Worm (Caenorhabditis elegans) whole organism, late embryonic: ENCODE data around the gene ZC155.4.
A peak's percentile ranks its signal among the peaks of the same experiment; 100 is the strongest.

ENCODE experiments used
- Y22D7AL.16 ChIP-seq: sonication (generic microtip); optimal IDR thresholded peaks from 2 replicates; lab custom pipeline; 2016; ENCODE audit warnings: missing genetic modification characterization, missing compliant biosample characterization
- ahr-1 ChIP-seq: sonication (generic microtip); optimal IDR thresholded peaks from 2 replicates; lab custom pipeline; 2016; ENCODE audit warnings: missing genetic modification characterization, missing compliant biosample characterization
- ceh-18 ChIP-seq: sonication (generic microtip); optimal IDR thresholded peaks from 2 replicates; lab custom pipeline; 2016; ENCODE audit warnings: missing genetic modification characterization, missing compliant biosample characterization
- ceh-2 ChIP-seq: sonication (generic microtip); optimal IDR thresholded peaks from 2 replicates; lab custom pipeline; 2016; ENCODE audit warnings: missing genotype, missing genetic modification characterization, missing compliant biosample characterization
- ceh-30 ChIP-seq: fragments of 150-350 bp; optimal IDR thresholded peaks from 2 replicates; lab custom pipeline; 2014; ENCODE audit warnings: missing biosample characterization, missing genetic modification characterization
- ceh-34 ChIP-seq: sonication (generic microtip); optimal IDR thresholded peaks from 2 replicates; lab custom pipeline; 2016; ENCODE audit warnings: mild to moderate bottlenecking, missing genetic modification characterization, missing compliant biosample characterization
- ceh-48 ChIP-seq: sonication (generic microtip); optimal IDR thresholded peaks from 2 replicates; lab custom pipeline; 2016; ENCODE audit warnings: missing genetic modification characterization, inconsistent platforms, missing compliant biosample characterization
- ceh-6 ChIP-seq: fragments of 200-800 bp; sonication (Bioruptor generic); optimal IDR thresholded peaks from 2 replicates; lab custom pipeline; 2018; ENCODE audit warnings: mild to moderate bottlenecking, missing genetic modification characterization, missing compliant biosample characterization
- che-1 ChIP-seq: sonication (generic microtip); optimal IDR thresholded peaks from 2 replicates; lab custom pipeline; 2016; ENCODE audit warnings: mild to moderate bottlenecking, missing genetic modification characterization, missing compliant biosample characterization
- dmd-4 ChIP-seq: sonication (generic microtip); optimal IDR thresholded peaks from 2 replicates; lab custom pipeline; 2016; ENCODE audit warnings: borderline replicate concordance, missing genetic modification characterization, missing compliant biosample characterization
- elt-2 ChIP-seq: sonication (generic microtip); optimal IDR thresholded peaks from 2 replicates; lab custom pipeline; 2016; ENCODE audit warnings: missing genetic modification reagents, missing genetic modification characterization, missing compliant biosample characterization
- ets-4 ChIP-seq: sonication (generic microtip); optimal IDR thresholded peaks from 2 replicates; lab custom pipeline; 2016; ENCODE audit warnings: missing genetic modification characterization, missing compliant biosample characterization
- gmeb-2 ChIP-seq: sonication (generic microtip); optimal IDR thresholded peaks from 2 replicates; lab custom pipeline; 2016; ENCODE audit warnings: missing genetic modification characterization, inconsistent platforms, missing compliant biosample characterization
- hlh-15 ChIP-seq: sonication (generic microtip); optimal IDR thresholded peaks from 2 replicates; lab custom pipeline; 2016; ENCODE audit warnings: missing genetic modification characterization, missing compliant biosample characterization
- hlh-6 ChIP-seq: sonication (generic microtip); optimal IDR thresholded peaks from 2 replicates; lab custom pipeline; 2016; ENCODE audit warnings: missing genotype, missing genetic modification characterization, missing compliant biosample characterization
- hlh-8 ChIP-seq: sonication (generic microtip); optimal IDR thresholded peaks from 2 replicates; lab custom pipeline; 2016; ENCODE audit warnings: missing genotype, missing genetic modification characterization, missing compliant biosample characterization
- lim-6 ChIP-seq: sonication (generic microtip); optimal IDR thresholded peaks from 2 replicates; lab custom pipeline; 2016; ENCODE audit warnings: missing genetic modification characterization, missing compliant biosample characterization
- nfya-1 ChIP-seq: sonication (generic microtip); optimal IDR thresholded peaks from 2 replicates; lab custom pipeline; 2017; ENCODE audit warnings: missing genetic modification characterization, mild to moderate bottlenecking, missing compliant biosample characterization, antibody characterized with exemption, moderate library complexity
- nhr-11 ChIP-seq: fragments of 150-350 bp; optimal IDR thresholded peaks from 2 replicates; lab custom pipeline; 2014; ENCODE audit warnings: missing biosample characterization, missing genetic modification characterization
- npax-4 ChIP-seq: sonication (generic microtip); optimal IDR thresholded peaks from 2 replicates; lab custom pipeline; 2016; ENCODE audit warnings: missing genetic modification characterization, missing compliant biosample characterization
- pat-9 ChIP-seq: fragments of 200-800 bp; sonication (Bioruptor generic); optimal IDR thresholded peaks from 2 replicates; lab custom pipeline; 2018; ENCODE audit warnings: mild to moderate bottlenecking, missing genetic modification characterization, moderate library complexity, missing compliant biosample characterization
- pax-1 ChIP-seq: fragments of 150-350 bp; optimal IDR thresholded peaks from 2 replicates; lab custom pipeline; 2014; ENCODE audit warnings: missing biosample characterization, missing genetic modification characterization
- pha-2 ChIP-seq: sonication (generic microtip); optimal IDR thresholded peaks from 2 replicates; lab custom pipeline; 2017; ENCODE audit warnings: mild to moderate bottlenecking, missing genetic modification characterization, missing compliant biosample characterization
- pqm-1 ChIP-seq: sonication (generic microtip); optimal IDR thresholded peaks from 2 replicates; lab custom pipeline; 2016; ENCODE audit warnings: missing genetic modification characterization, missing compliant biosample characterization
- pros-1 ChIP-seq: fragments of 150-350 bp; optimal IDR thresholded peaks from 2 replicates; lab custom pipeline; 2014; ENCODE audit warnings: missing biosample characterization, missing genetic modification reagents, missing genetic modification characterization
- ref-2 ChIP-seq: sonication (generic microtip); optimal IDR thresholded peaks from 2 replicates; lab custom pipeline; 2016; ENCODE audit warnings: missing genetic modification characterization, missing compliant biosample characterization
- sdc-2 ChIP-seq: sonication (generic microtip); optimal IDR thresholded peaks from 2 replicates; lab custom pipeline; 2016; ENCODE audit warnings: missing genotype, missing genetic modification characterization, missing compliant biosample characterization
- sox-4 ChIP-seq: sonication (generic microtip); optimal IDR thresholded peaks from 2 replicates; lab custom pipeline; 2017; ENCODE audit warnings: mild to moderate bottlenecking, missing genetic modification characterization, inconsistent platforms, missing compliant biosample characterization
- tbx-7 ChIP-seq: sonication (generic microtip); optimal IDR thresholded peaks from 2 replicates; lab custom pipeline; 2016; ENCODE audit warnings: missing genotype, missing genetic modification characterization, missing compliant biosample characterization
- unc-3 ChIP-seq, 2 experiments: fragments of 200-800 bp in 1 of 2; sonication (Bioruptor generic) in 1 of 2; sonication (generic microtip) in 1 of 2; conservative IDR thresholded peaks in 1 of 2; optimal IDR thresholded peaks in 1 of 2; 2 replicates each; pipeline versions ENCODE4 v1.3.6 to Lab custom; 2016 to 2022; ENCODE audit warnings: missing compliant biosample characterization in 2 of 2, missing genetic modification characterization in 2 of 2, missing genetic modification reagents in 1 of 2
- unc-42 ChIP-seq: sonication (generic microtip); optimal IDR thresholded peaks from 2 replicates; lab custom pipeline; 2016; ENCODE audit warnings: missing genotype, missing genetic modification characterization, missing compliant biosample characterization
- unc-86 ChIP-seq: sonication (generic microtip); optimal IDR thresholded peaks from 2 replicates; lab custom pipeline; 2016; ENCODE audit warnings: missing genetic modification characterization, missing compliant biosample characterization

ZC155.4 gene

DNA sequence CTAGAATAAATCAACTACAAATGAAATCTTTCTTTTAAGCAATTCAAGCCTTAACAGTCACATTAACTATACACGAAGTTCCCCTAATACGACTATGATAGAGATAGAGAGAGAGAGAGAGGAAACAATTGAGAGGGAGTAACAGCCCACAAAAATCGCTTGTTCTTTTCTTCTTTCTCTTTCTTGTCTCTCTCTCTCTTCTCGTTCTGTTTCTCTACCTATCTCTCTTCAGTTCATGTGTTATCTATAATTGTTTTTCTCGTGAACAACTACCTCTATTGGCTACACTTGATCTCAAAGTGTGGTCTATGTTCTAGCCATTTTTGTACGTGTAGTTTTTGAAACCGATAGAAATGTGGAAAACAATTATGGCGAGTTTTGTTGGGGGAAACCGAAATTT lies 12.6 kb downstream of the ZC155.4 start:
- no peak for TF ChIP-seq dmd-4 (tag; lab: Kevin White, UChicago)
- TF ChIP-seq npax-4 (tag; lab: Kevin White, UChicago): no peak
- peak; percentile 5 for TF ChIP-seq elt-2 (tag; lab: Kevin White, UChicago)
- no peak for TF ChIP-seq pros-1 (tag; lab: Kevin White, UChicago)
- TF ChIP-seq ets-4 (tag; lab: Kevin White, UChicago): peak; percentile 34
- TF ChIP-seq ceh-18 (tag; lab: Kevin White, UChicago): peak; percentile 20
- TF ChIP-seq ceh-30 (tag; lab: Kevin White, UChicago): no peak
- peak; percentile 66 for TF ChIP-seq nfya-1 (tag; lab: Kevin White, UChicago)

DNA sequence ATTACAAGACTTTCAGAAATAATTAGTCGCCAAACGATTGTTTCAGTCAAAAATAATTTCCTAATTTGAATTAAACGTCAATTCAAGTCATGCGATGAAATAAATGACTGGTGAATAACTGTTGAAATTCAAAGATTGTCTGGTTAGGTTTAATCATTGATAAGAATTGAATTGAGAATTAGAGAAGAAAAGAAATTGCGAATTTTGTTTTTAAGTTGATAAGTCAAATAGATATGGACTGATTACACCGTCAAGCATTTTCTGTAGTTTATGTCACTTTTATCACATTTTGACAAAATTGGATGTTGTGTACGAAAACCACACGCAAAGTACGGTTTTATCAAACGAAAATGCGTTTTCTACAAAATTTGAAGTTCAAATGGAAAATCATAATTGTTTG lies 14.0 kb downstream of the ZC155.4 start:
- TF ChIP-seq elt-2 (tag; lab: Kevin White, UChicago) (peak; percentile 47), hlh-6 (tag; lab: Kevin White, UChicago) (no peak)

DNA sequence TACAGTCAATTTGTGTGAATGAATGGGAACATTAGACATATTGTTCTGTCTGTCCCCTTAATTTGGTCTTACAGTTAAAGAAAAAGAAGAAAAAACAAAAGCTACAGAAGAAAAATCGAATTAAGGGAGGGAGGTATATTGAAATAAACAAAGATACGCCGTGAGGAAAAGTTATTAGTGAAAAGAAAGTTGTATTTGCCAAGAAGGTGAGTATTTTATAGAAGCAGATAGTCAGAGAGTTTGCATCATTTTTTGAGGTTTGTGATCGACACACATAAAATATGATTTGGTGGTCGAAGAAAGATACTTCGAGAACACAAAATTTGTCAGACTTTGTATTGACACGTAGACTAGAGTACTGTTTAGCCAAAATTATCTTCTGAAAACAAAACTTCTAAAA lies 14.9 kb downstream of the ZC155.4 start:
- no peak for TF ChIP-seq gmeb-2 (tag; lab: Kevin White, UChicago)
- no peak for TF ChIP-seq nfya-1 (tag; lab: Kevin White, UChicago)

DNA sequence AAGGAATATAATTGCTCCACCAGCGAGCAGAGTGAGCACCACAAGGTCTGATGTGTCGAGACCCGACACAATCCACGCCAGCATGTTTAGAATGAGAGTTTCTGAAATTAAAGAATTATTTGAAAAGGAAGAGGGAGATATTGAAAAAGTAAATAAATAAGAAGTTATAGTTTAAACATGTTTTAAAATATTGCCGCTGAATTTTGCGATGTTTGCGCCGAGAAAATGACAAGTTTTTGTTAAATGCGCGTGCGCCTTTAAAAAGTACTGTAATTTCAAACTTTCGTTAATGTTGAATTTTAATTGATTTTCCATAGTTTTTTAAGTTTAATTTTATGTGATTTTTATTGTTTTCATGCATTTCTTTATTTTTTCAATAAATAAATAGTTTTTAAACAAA lies 15.7 kb downstream of the ZC155.4 start, which contains the start of gene emb-8:
Gene emb-8 (minus strand): TSS at position 101 of the 400 bp plus-strand sequence.
- TF ChIP-seq ref-2 (tag; lab: Kevin White, UChicago) (no peak), pha-2 (tag; lab: Kevin White, UChicago) (no peak), ets-4 (tag; lab: Kevin White, UChicago) (no peak), sox-4 (no peak), ahr-1 (tag; lab: Kevin White, UChicago) (no peak), unc-3 (GFP tag; conservative IDR thresholded peaks at IDR 0.05; lab: Robert Waterston, UW) (no peak), unc-3 (tag; optimal IDR thresholded peaks at IDR 0.05; lab: Kevin White, UChicago) (no peak), elt-2 (tag; lab: Kevin White, UChicago) (no peak), pqm-1 (tag; lab: Kevin White, UChicago) (no peak), npax-4 (tag; lab: Kevin White, UChicago) (no peak), pax-1 (tag; lab: Kevin White, UChicago) (no peak), tbx-7 (tag; lab: Kevin White, UChicago) (no peak), hlh-8 (tag; lab: Kevin White, UChicago) (no peak), nhr-11 (tag; lab: Kevin White, UChicago) (no peak), pat-9 (no peak), ceh-48 (tag; lab: Kevin White, UChicago) (no peak), hlh-15 (tag; lab: Kevin White, UChicago) (no peak), che-1 (tag; lab: Kevin White, UChicago) (no peak), ceh-6 (GFP tag; lab: Kevin White, UChicago) (no peak), Y22D7AL.16 (tag; lab: Kevin White, UChicago) (no peak)

DNA sequence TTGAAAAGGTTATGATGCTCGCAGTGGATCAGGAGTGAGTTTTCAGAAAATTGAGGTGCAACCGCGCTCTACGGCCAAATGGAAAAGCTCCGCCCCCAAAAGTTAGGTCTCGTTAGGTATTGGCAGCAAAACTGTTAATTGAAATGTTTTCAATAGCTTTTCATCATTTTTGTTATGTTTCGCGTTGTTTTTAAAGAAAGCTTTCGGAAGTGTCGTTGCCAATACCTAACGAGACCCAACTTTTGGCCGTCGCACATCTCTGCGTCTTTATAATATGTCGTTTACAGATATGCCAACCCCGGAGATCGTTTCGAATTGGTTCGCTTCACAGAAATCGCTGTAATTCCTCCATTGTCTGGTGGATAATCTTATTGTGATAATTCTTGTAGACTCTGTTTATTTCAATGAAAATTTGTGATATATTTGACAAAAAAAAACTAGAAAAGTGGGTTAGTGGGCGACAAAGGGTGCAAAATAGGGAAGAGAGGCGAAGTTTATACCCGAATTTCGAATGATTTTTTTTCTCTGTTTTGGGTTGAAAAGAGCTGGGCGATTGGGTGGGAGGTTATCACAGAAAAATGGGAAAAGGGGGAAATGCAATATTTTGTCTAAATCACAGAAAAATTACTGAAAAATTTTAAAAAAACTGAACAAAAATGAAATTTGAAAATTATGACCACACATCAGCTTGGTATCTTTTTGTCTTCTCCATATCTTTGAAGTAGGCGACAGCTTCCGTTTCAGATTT lies 18.8 kb downstream of the ZC155.4 start:
- no peak for TF ChIP-seq lim-6 (tag; lab: Kevin White, UChicago)
- no peak for TF ChIP-seq ceh-2
- TF ChIP-seq sox-4: no peak
- TF ChIP-seq sdc-2 (tag; lab: Kevin White, UChicago): no peak
- TF ChIP-seq unc-42 (tag; lab: Kevin White, UChicago): no peak
- TF ChIP-seq unc-86 (tag; lab: Kevin White, UChicago): no peak
- no peak for TF ChIP-seq npax-4 (tag; lab: Kevin White, UChicago)
- no peak for TF ChIP-seq ceh-34 (tag; lab: Kevin White, UChicago)
